Fruit fly (Drosophila melanogaster): Measurements from ENCODE around the gene CG9922.

CG9922 gene

DNA sequence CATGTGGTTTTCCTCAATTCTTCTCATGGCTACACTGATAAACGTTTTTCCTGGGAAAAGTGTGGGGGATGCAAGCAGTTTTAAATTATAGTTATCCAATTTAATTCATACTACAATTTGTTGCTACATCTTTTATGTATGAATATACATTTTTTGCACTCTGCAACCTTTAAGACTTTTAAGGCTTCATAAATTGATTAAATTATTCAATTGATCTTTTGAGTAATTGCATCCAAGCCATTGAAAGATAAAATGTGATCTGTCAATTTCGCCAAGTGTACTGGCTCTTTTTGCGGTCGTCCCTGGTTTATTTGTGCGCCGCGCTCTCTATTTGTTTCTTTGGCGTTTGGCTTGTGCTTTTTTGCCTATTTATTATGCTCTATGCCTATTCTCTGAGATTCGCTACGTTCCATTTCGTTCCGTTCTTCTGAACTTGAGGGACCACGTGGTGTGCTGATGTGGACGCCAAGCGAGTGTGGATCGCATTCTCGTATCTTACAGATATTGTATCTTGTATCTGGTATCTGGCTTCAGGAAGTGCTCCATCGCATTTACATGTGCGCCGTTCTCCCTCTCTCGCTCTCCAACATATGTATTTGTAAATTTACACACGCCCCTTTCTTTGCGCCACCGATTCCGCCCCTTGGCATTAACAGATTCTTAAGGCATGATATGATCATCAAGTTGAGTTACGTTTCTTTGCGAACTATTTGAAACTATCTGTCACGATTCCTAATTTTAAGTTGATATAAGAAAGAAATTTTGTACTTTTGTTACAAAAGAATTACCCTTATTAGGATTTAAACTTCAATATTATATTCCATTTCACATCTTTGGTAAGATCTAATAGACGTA lies 16.2 kb upstream of the CG9922 start (continued):
- TF ChIP-seq zen2 (GFP tag; IDR thresholded peaks at IDR 0.05; ENCODE audit: partially characterized antibody) (no peak), Aef1 (GFP tag; IDR thresholded peaks at IDR 0.05) (peak; percentile 83), CG1792 (GFP tag; optimal IDR thresholded peaks at IDR 0.05) (peak; percentile 83), Scr (GFP tag; IDR thresholded peaks at IDR 0.05; ENCODE audit: partially characterized antibody) (no peak), scrt (GFP tag; optimal IDR thresholded peaks at IDR 0.05) (peak; percentile 86), CG10267 (tag; optimal IDR thresholded peaks at IDR 0.05) (peak; percentile 53), Hr51 (GFP tag; optimal IDR thresholded peaks at IDR 0.05) (peak; percentile 82 to 88), CG2116 (GFP tag; optimal IDR thresholded peaks at IDR 0.05) (peak; percentile 48), CG5953 (GFP tag; IDR thresholded peaks at IDR 0.05) (no peak), eve (GFP tag; optimal IDR thresholded peaks at IDR 0.05) (peak in 1 of 2 experiments; percentile 87), pb (GFP tag; optimal IDR thresholded peaks at IDR 0.05) (peak; percentile 71), D19A (tag; optimal IDR thresholded peaks at IDR 0.05) (peak; percentile 55), CG31365 (tag; optimal IDR thresholded peaks at IDR 0.05) (peak; percentile 20), CG14710 (tag; optimal IDR thresholded peaks at IDR 0.05) (no peak), chinmo (GFP tag; IDR thresholded peaks at IDR 0.05; ENCODE audit: partially characterized antibody) (peak; percentile 87; the same call in 2 of the 4 replicates), fd64A (GFP tag; optimal IDR thresholded peaks at IDR 0.05) (no peak), CG18764 (GFP tag; optimal IDR thresholded peaks at IDR 0.05) (peak; percentile 50), CG10654 (GFP tag; optimal IDR thresholded peaks at IDR 0.05) (peak; percentile 71), sr (GFP tag; IDR thresholded peaks at IDR 0.05) (no peak), gsb-n (tag; optimal IDR thresholded peaks at IDR 0.05) (no peak), CG10959 (GFP tag; IDR thresholded peaks at IDR 0.05) (no peak), hbn (GFP tag; IDR thresholded peaks at IDR 0.05; ENCODE audit: partially characterized antibody) (no peak; the same call in 1 of the 2 replicates), CG15269 (tag; optimal IDR thresholded peaks at IDR 0.05) (peak; percentile 92), HLH54F (GFP tag; optimal IDR thresholded peaks at IDR 0.05) (peak; percentile 92), inv (GFP tag; IDR thresholded peaks at IDR 0.05; ENCODE audit: partially characterized antibody) (no peak), Jarid2 (GFP tag; optimal IDR thresholded peaks at IDR 0.05) (peak; percentile 53), CG34224 (GFP tag; IDR thresholded peaks at IDR 0.05; ENCODE audit: partially characterized antibody) (peak; percentile 23; the same call in 1 of the 3 replicates), chn (GFP tag; optimal IDR thresholded peaks at IDR 0.05) (peak; percentile 60), Spps (tag; optimal IDR thresholded peaks at IDR 0.05) (no peak), CG13123 (GFP tag; optimal IDR thresholded peaks at IDR 0.05) (peak; percentile 11), Hmx (GFP tag; optimal IDR thresholded peaks at IDR 0.05) (peak; percentile 83), Lhr (GFP tag; optimal IDR thresholded peaks at IDR 0.05) (no peak), gcm (GFP tag; optimal IDR thresholded peaks at IDR 0.05) (peak; percentile 25), Abd-B (GFP tag; optimal IDR thresholded peaks at IDR 0.05) (peak; percentile 76), ase (GFP tag; IDR thresholded peaks at IDR 0.05) (peak; percentile 70; the same call in 2 of the 3 replicates), CG12744 (GFP tag; optimal IDR thresholded peaks at IDR 0.05) (peak; percentile 73), schlank (tag; optimal IDR thresholded peaks at IDR 0.05) (peak; percentile 86), CG15514 (GFP tag; optimal IDR thresholded peaks at IDR 0.05) (peak; percentile 80), BtbVII (GFP tag; optimal IDR thresholded peaks at IDR 0.05) (peak; percentile 86), Poxn (GFP tag; IDR thresholded peaks at IDR 0.05) (peak; percentile 79), vnd (GFP tag; IDR thresholded peaks at IDR 0.05; ENCODE audit: partially characterized antibody) (no peak), CG13775 (GFP tag; optimal IDR thresholded peaks at IDR 0.05) (peak; percentile 86), h (optimal IDR thresholded peaks at IDR 0.05) (no peak), H2.0 (GFP tag; IDR thresholded peaks at IDR 0.05) (peak; percentile 75), mld (GFP tag; IDR thresholded peaks at IDR 0.05; ENCODE audit: partially characterized antibody) (no peak), bcd (GFP tag; optimal IDR thresholded peaks at IDR 0.05) (peak; percentile 89), CG8924 (tag; optimal IDR thresholded peaks at IDR 0.05) (peak; percentile 85)
